Fruit fly (Drosophila melanogaster): ENCODE measurements around the gene CG42507.

dm6 chr3L:14786230-14786850, 28.6 kb upstream of the CG42507 start, which contains the start of the genes bmm and Tdrd3:
- TF ChIP-seq Hr3 (GFP tag; optimal IDR thresholded peaks at IDR 0.05) (peak; percentile 89), CG10979 (tag; optimal IDR thresholded peaks at IDR 0.05) (peak; percentile 75), Gug (GFP tag; IDR thresholded peaks at IDR 0.05) (peak; percentile 92), az2 (GFP tag; optimal IDR thresholded peaks at IDR 0.05) (peak; percentile 80), Six4 (GFP tag; optimal IDR thresholded peaks at IDR 0.05) (peak; percentile 64), CG14050 (GFP tag; IDR thresholded peaks at IDR 0.05) (no peak), chm (GFP tag; IDR thresholded peaks at IDR 0.05) (peak; percentile 76), scrt (GFP tag; optimal IDR thresholded peaks at IDR 0.05) (peak; percentile 27)
